Fruit fly (Drosophila melanogaster) whole organism: Measurements from ENCODE around the gene Sbp2.

Experiments
- Dll ChIP-seq: fragments of >200 bp; optimal IDR thresholded peaks from 2 replicates; lab custom pipeline; 2017
- EcR ChIP-seq, 2 experiments: fragments of >200 bp; optimal IDR thresholded peaks; 2 replicates each; lab custom pipeline; 2017; ENCODE audit warnings: missing biosample characterization in 2 of 2, missing genetic modification characterization in 2 of 2, missing genetic modification reagents in 2 of 2
- pan ChIP-seq: fragments of >200 bp; optimal IDR thresholded peaks from 2 replicates; lab custom pipeline; 2017
- usp ChIP-seq: fragments of >200 bp; optimal IDR thresholded peaks from 2 replicates; lab custom pipeline; 2017; ENCODE audit warnings: missing biosample characterization, missing genetic modification characterization, mixed read lengths

- TF ChIP-seq usp (no peak), Dll (lab: Kevin White, UChicago) (no peak), pan (lab: Kevin White, UChicago) (no peak), EcR (GFP tag; optimal IDR thresholded peaks at IDR 0.05; lab: Kevin White, UChicago) (no peak)
Observed at dm6 chr3L:8296941-8297340, 7.0 kb upstream of the Sbp2 start, which contains the start of gene Rab19.
